Worm (Caenorhabditis elegans) whole organism, L2 larva: ENCODE measurements around the gene mrpl-49.

Source experiments
- ama-1 ChIP-seq: fragments of 150-350 bp; optimal IDR thresholded peaks from 2 replicates; lab custom pipeline; 2018; ENCODE audit warnings: inconsistent platforms
- lin-39 ChIP-seq: fragments of 150-350 bp; optimal IDR thresholded peaks from 2 replicates; lab custom pipeline; 2014; ENCODE audit warnings: missing biosample characterization, missing genetic modification reagents, missing genetic modification characterization
- mdl-1 ChIP-seq, 2 experiments: fragments of 150-350 bp in 1 of 2; sonication (generic microtip) in 1 of 2; optimal IDR thresholded peaks; 2 replicates each; lab custom pipeline; 2017; ENCODE audit warnings: missing biosample characterization in 2 of 2, missing genetic modification characterization in 2 of 2
- nhr-11 ChIP-seq: fragments of 150-350 bp; optimal IDR thresholded peaks from 2 replicates; lab custom pipeline; 2014; ENCODE audit warnings: missing biosample characterization, missing genetic modification characterization
- nhr-23 ChIP-seq: fragments of 150-350 bp; optimal IDR thresholded peaks from 2 replicates; lab custom pipeline; 2014; ENCODE audit warnings: missing biosample characterization, missing genetic modification reagents, missing genetic modification characterization
- nhr-237 ChIP-seq: fragments of 150-350 bp; optimal IDR thresholded peaks from 2 replicates; lab custom pipeline; 2014; ENCODE audit warnings: missing biosample characterization, missing genetic modification characterization

ce11 chrV:12718622-12719021, 9.8 kb upstream of the mrpl-49 start, which contains the start of gene str-181:
- TF ChIP-seq ama-1 (lab: Kevin White, UChicago) (no peak), lin-39 (no peak), nhr-11 (no peak), nhr-237 (no peak), mdl-1 (tag; optimal IDR thresholded peaks at IDR 0.05; lab: Kevin White, UChicago) (no peak), nhr-23 (tag; lab: Kevin White, UChicago) (no peak)
